Fruit fly (Drosophila melanogaster): ENCODE results near the gene CG10561.

DNA sequence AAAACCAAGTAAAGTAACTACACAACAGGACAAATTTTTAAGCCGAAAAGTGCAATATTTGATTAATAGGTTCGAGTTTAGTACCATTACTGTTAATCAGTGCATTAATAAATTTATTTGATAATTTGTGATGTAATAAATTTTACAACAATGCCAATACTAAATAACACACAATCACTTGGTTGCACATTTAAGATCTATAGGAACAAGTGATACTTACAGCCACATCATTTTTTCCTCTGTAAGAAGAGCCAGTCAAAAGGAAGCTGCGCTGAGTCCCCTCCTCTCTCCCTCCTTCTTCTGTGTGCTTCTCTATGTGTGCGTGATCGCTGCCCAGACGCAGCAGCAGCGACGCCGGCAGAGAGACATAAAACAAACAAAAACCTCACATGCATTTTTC is 22.5 kb downstream of the CG10561 start:
- no peak for TF ChIP-seq CG1620 (GFP tag; optimal IDR thresholded peaks at IDR 0.05)
- TF ChIP-seq CG12768 (GFP tag; optimal IDR thresholded peaks at IDR 0.05): no peak
- no peak for TF ChIP-seq cnc (optimal IDR thresholded peaks at IDR 0.05)
